Worm (Caenorhabditis elegans): Measurements from ENCODE around the gene M04D8.4.

ce11 chrIII:10006734-10007348 is 23.6 kb downstream of the M04D8.4 start, which contains the start of gene C05B5.8:
- TF ChIP-seq pes-1 (GFP tag; IDR thresholded peaks at IDR 0.05) (no peak), ama-1 (optimal IDR thresholded peaks at IDR 0.05) (no peak), scrt-1 (GFP tag; IDR thresholded peaks at IDR 0.05) (no peak), tbx-11 (GFP tag; IDR thresholded peaks at IDR 0.05) (no peak), tbx-37 (GFP tag; conservative IDR thresholded peaks at IDR 0.05) (no peak), F13C5.2 (tag; optimal IDR thresholded peaks at IDR 0.05) (no peak), hmbx-1 (tag; optimal IDR thresholded peaks at IDR 0.05) (no peak), B0310.2 (tag; optimal IDR thresholded peaks at IDR 0.05) (no peak), sea-1 (GFP tag; conservative IDR thresholded peaks at IDR 0.05) (no peak), hmg-4 (GFP tag; optimal IDR thresholded peaks at IDR 0.05) (no peak)
